Worm (Caenorhabditis elegans) whole organism, midembryonic: Measurements from ENCODE around the gene fbxa-48.

ENCODE experiments used
- T22C8.4 ChIP-seq: fragments of 200-800 bp; sonication (Bioruptor generic); IDR thresholded peaks from 2 replicates; pipeline ENCODE4 v1.3.6; 2022; ENCODE audit warnings: missing genetic modification characterization, missing compliant biosample characterization
- flt-1 ChIP-seq: fragments of 200-800 bp; sonication (Bioruptor generic); IDR thresholded peaks from 2 replicates; pipeline ENCODE4 v1.3.6; 2022; ENCODE audit warnings: missing genetic modification characterization, missing compliant biosample characterization
- klf-2 ChIP-seq: fragments of 200-800 bp; sonication (Bioruptor generic); conservative IDR thresholded peaks from 2 replicates; pipeline ENCODE4 v1.3.6; 2022; ENCODE audit warnings: missing genetic modification reagents, missing genetic modification characterization, missing compliant biosample characterization
- ztf-29 ChIP-seq: fragments of 200-800 bp; sonication (Bioruptor generic); IDR thresholded peaks from 2 replicates; pipeline ENCODE4 v1.3.6; 2022; ENCODE audit warnings: missing genetic modification reagents, missing genetic modification characterization, missing compliant biosample characterization

DNA sequence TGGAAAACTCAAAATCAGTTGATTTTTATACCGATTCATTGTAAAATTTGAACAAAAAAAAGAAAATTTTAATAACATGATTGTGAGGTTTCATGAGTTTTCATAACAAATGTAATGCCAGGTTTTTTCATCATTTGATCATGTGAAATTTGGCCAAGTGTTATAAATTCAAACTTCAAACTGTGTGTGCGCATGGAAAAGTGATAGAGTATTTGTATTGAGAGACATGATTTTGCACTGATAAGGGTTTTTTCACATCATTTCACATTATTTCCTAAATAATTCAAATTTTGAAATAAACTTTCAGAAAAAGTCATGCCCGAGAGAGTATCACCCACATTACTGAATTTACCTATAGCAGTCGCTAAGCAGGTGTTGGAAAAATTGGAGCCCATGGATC lies 19.2 kb upstream of the fbxa-48 start, which contains the start of gene fbxa-219:
- TF ChIP-seq ztf-29, result no peak
- TF ChIP-seq flt-1, result no peak
- TF ChIP-seq T22C8.4 (GFP tag; lab: Robert Waterston, UW), result no peak
- TF ChIP-seq klf-2 (GFP tag; lab: Robert Waterston, UW), result no peak
